Worm (Caenorhabditis elegans) whole organism, L3 larva: ENCODE measurements around the gene clec-72.

Source experiments
- R02D3.7 ChIP-seq: fragments of 150-350 bp; optimal IDR thresholded peaks from 2 replicates; lab custom pipeline; 2014; ENCODE audit warnings: missing biosample characterization, missing genetic modification characterization
- aly-2 ChIP-seq: fragments of 150-350 bp; optimal IDR thresholded peaks from 2 replicates; lab custom pipeline; 2014; ENCODE audit warnings: missing biosample characterization, missing genetic modification characterization
- ama-1 ChIP-seq: fragments of 150-350 bp; optimal IDR thresholded peaks from 2 replicates; lab custom pipeline; 2018
- ceh-28 ChIP-seq: fragments of 150-350 bp; optimal IDR thresholded peaks from 2 replicates; lab custom pipeline; 2014; ENCODE audit warnings: missing biosample characterization, missing genetic modification reagents, missing genetic modification characterization
- ceh-82 ChIP-seq: fragments of 150-350 bp; optimal IDR thresholded peaks from 2 replicates; lab custom pipeline; 2014; ENCODE audit warnings: missing biosample characterization, missing genetic modification characterization
- ceh-9 ChIP-seq: sonication (generic microtip); optimal IDR thresholded peaks from 2 replicates; lab custom pipeline; 2018; ENCODE audit warnings: missing biosample characterization, missing genetic modification characterization
- daf-12 ChIP-seq: fragments of 150-350 bp; optimal IDR thresholded peaks from 2 replicates; lab custom pipeline; 2014; ENCODE audit warnings: missing biosample characterization, missing genetic modification reagents, missing genetic modification characterization
- egl-27 ChIP-seq: sonication (generic microtip); optimal IDR thresholded peaks from 4 replicates; lab custom pipeline; 2017; ENCODE audit warnings: missing biosample characterization, missing genetic modification reagents, missing genetic modification characterization
- egl-5 ChIP-seq: fragments of 150-350 bp; optimal IDR thresholded peaks from 2 replicates; lab custom pipeline; 2017; ENCODE audit warnings: missing biosample characterization, missing genetic modification reagents, missing genetic modification characterization, inconsistent platforms
- elt-1 ChIP-seq: fragments of 150-350 bp; optimal IDR thresholded peaks from 2 replicates; lab custom pipeline; 2014; ENCODE audit warnings: missing biosample characterization, missing genetic modification characterization
- elt-2 ChIP-seq: sonication (generic microtip); optimal IDR thresholded peaks from 2 replicates; lab custom pipeline; 2016; ENCODE audit warnings: missing genetic modification reagents, mild to moderate bottlenecking, missing genetic modification characterization, missing compliant biosample characterization
- elt-3 ChIP-seq, 3 experiments: fragments of 150-350 bp in 1 of 3; sonication (generic microtip) in 2 of 3; optimal IDR thresholded peaks; 2 replicates in 2 of 3; 4 replicates in 1 of 3; lab custom pipeline; 2014 to 2017; ENCODE audit warnings: missing biosample characterization in 3 of 3, missing genetic modification characterization in 3 of 3
- eor-1 ChIP-seq, 2 experiments: fragments of 150-350 bp; optimal IDR thresholded peaks; 2 replicates each; lab custom pipeline; 2014 to 2018; ENCODE audit warnings: missing biosample characterization in 2 of 2, missing genetic modification characterization in 2 of 2
- fkh-10 ChIP-seq: sonication (generic microtip); optimal IDR thresholded peaks from 2 replicates; lab custom pipeline; 2017; ENCODE audit warnings: missing biosample characterization, missing genetic modification reagents, missing genetic modification characterization
- fos-1 ChIP-seq: fragments of 150-350 bp; optimal IDR thresholded peaks from 2 replicates; lab custom pipeline; 2014; ENCODE audit warnings: missing biosample characterization, missing genetic modification characterization
- hmg-11 ChIP-seq: sonication (generic microtip); optimal IDR thresholded peaks from 2 replicates; lab custom pipeline; 2016; ENCODE audit warnings: missing genetic modification characterization, missing compliant biosample characterization
- jun-1 ChIP-seq: fragments of 150-350 bp; optimal IDR thresholded peaks from 2 replicates; lab custom pipeline; 2014; ENCODE audit warnings: missing biosample characterization, missing genetic modification reagents, missing genetic modification characterization
- lin-15B ChIP-seq: fragments of 150-350 bp; optimal IDR thresholded peaks from 2 replicates; lab custom pipeline; 2014; ENCODE audit warnings: missing biosample characterization, missing genetic modification characterization
- lin-39 ChIP-seq: fragments of 150-350 bp; optimal IDR thresholded peaks from 2 replicates; lab custom pipeline; 2018; ENCODE audit warnings: missing biosample characterization, missing genetic modification reagents, missing genetic modification characterization
- lsy-12 ChIP-seq: sonication (generic microtip); optimal IDR thresholded peaks from 2 replicates; lab custom pipeline; 2016; ENCODE audit warnings: mild to moderate bottlenecking, missing genetic modification characterization, missing compliant biosample characterization
- mml-1 ChIP-seq: fragments of 150-350 bp; sonication (generic microtip); optimal IDR thresholded peaks from 3 replicates; lab custom pipeline; 2014; ENCODE audit warnings: missing biosample characterization, missing genetic modification characterization
- nfya-1 ChIP-seq: sonication (generic microtip); optimal IDR thresholded peaks from 2 replicates; lab custom pipeline; 2017; ENCODE audit warnings: missing genetic modification characterization, mild to moderate bottlenecking, missing compliant biosample characterization, antibody characterized with exemption, moderate library complexity; ENCODE audit not compliant: insufficient read depth
- nhr-11 ChIP-seq: fragments of 150-350 bp; optimal IDR thresholded peaks from 2 replicates; lab custom pipeline; 2014; ENCODE audit warnings: missing biosample characterization, missing genetic modification characterization
- nhr-23 ChIP-seq: fragments of 150-350 bp; optimal IDR thresholded peaks from 2 replicates; lab custom pipeline; 2014; ENCODE audit warnings: missing biosample characterization, missing genetic modification reagents, missing genetic modification characterization
- nhr-237 ChIP-seq: fragments of 150-350 bp; optimal IDR thresholded peaks from 2 replicates; lab custom pipeline; 2014; ENCODE audit warnings: missing biosample characterization, missing genetic modification characterization
- nhr-43 ChIP-seq: sonication (generic microtip); optimal IDR thresholded peaks from 2 replicates; lab custom pipeline; 2016; ENCODE audit warnings: mild to moderate bottlenecking, missing genetic modification characterization, missing compliant biosample characterization; ENCODE audit not compliant: poor library complexity, severe bottlenecking
- nhr-67 ChIP-seq: fragments of 150-350 bp; optimal IDR thresholded peaks from 2 replicates; lab custom pipeline; 2014; ENCODE audit warnings: missing biosample characterization, missing genetic modification characterization
- nhr-76 ChIP-seq: fragments of 150-350 bp; sonication (generic microtip); optimal IDR thresholded peaks from 5 replicates; lab custom pipeline; 2014; ENCODE audit warnings: missing biosample characterization, missing genetic modification characterization
- nhr-77 ChIP-seq: fragments of 150-350 bp; optimal IDR thresholded peaks from 2 replicates; lab custom pipeline; 2014; ENCODE audit warnings: missing biosample characterization, missing genetic modification characterization
- pha-4 ChIP-seq: fragments of 150-350 bp; optimal IDR thresholded peaks from 2 replicates; lab custom pipeline; 2014; ENCODE audit warnings: missing biosample characterization, missing genetic modification reagents, missing genetic modification characterization
- pqm-1 ChIP-seq: fragments of 150-350 bp; optimal IDR thresholded peaks from 2 replicates; lab custom pipeline; 2017; ENCODE audit warnings: missing biosample characterization, missing genetic modification characterization, inconsistent platforms
- snpc-4 ChIP-seq: fragments of 150-350 bp; optimal IDR thresholded peaks from 2 replicates; lab custom pipeline; 2014; ENCODE audit warnings: missing biosample characterization, missing genetic modification characterization
- tbx-2 ChIP-seq: sonication (generic microtip); optimal IDR thresholded peaks from 2 replicates; lab custom pipeline; 2016; ENCODE audit warnings: mild to moderate bottlenecking, missing genetic modification characterization, missing compliant biosample characterization
- unc-62 ChIP-seq: fragments of 150-350 bp; sonication (generic microtip); optimal IDR thresholded peaks from 4 replicates; lab custom pipeline; 2014; ENCODE audit warnings: missing biosample characterization, missing genetic modification reagents, missing genetic modification characterization
- zag-1 ChIP-seq: fragments of 150-350 bp; optimal IDR thresholded peaks from 2 replicates; lab custom pipeline; 2014; ENCODE audit warnings: missing biosample characterization, missing genetic modification characterization
- ztf-4 ChIP-seq: fragments of 150-350 bp; optimal IDR thresholded peaks from 2 replicates; lab custom pipeline; 2014; ENCODE audit warnings: missing biosample characterization, missing genetic modification characterization

The clec-72 gene

ce11 chrIV:3965013-3965412 lies 20.4 kb downstream of the clec-72 start, which contains the start of gene clec-76:
clec-76 (plus strand) TSS chrIV:3965246.
- TF ChIP-seq egl-5 (tag; lab: Kevin White, UChicago) (no peak), pqm-1 (tag; lab: Kevin White, UChicago) (peak; percentile 25), elt-2 (tag; lab: Kevin White, UChicago) (peak; percentile 63), nhr-237 (no peak)

- TF ChIP-seq fos-1 = no peak
- no peak for TF ChIP-seq R02D3.7 (tag; lab: Kevin White, UChicago)
- no peak for TF ChIP-seq daf-12 (tag; lab: Kevin White, UChicago)
- no peak for TF ChIP-seq elt-2 (tag; lab: Kevin White, UChicago)
- no peak for TF ChIP-seq egl-5 (tag; lab: Kevin White, UChicago)
- no peak for TF ChIP-seq tbx-2
- TF ChIP-seq nfya-1 (tag; lab: Kevin White, UChicago) = no peak
- no peak for TF ChIP-seq aly-2 (tag; lab: Kevin White, UChicago)
- TF ChIP-seq nhr-11 (tag; lab: Kevin White, UChicago) = no peak
- TF ChIP-seq lin-15B (tag; lab: Kevin White, UChicago) = no peak
- no peak for TF ChIP-seq snpc-4 (tag; lab: Kevin White, UChicago)
- no peak for TF ChIP-seq lsy-12 (tag; lab: Kevin White, UChicago)
- no peak for TF ChIP-seq ztf-4 (tag; lab: Kevin White, UChicago)
- no peak for TF ChIP-seq elt-3 (tag; optimal IDR thresholded peaks at IDR 0.05; lab: Kevin White, UChicago)
- TF ChIP-seq jun-1 (tag; lab: Kevin White, UChicago) = no peak
- no peak for TF ChIP-seq nhr-23
- TF ChIP-seq hmg-11 = no peak
- TF ChIP-seq zag-1 (tag; lab: Kevin White, UChicago) = no peak
These were observed 28.4 kb downstream of the clec-72 start, which contains the start of gene clec-79 for ce11 chrIV:3973049-3973448. clec-79 (plus strand) TSS chrIV:3973349.

- TF ChIP-seq nfya-1 (tag; lab: Kevin White, UChicago) = no peak
- no peak for TF ChIP-seq tbx-2
- no peak for TF ChIP-seq unc-62 (GFP tag; lab: Kevin White, UChicago)
- TF ChIP-seq eor-1 (tag; optimal IDR thresholded peaks at IDR 0.05; lab: Kevin White, UChicago) = no peak
- no peak for TF ChIP-seq elt-1
- no peak for TF ChIP-seq lin-39
These were observed 33.4 kb downstream of the clec-72 start, which contains the start of gene srh-220 for ce11 chrIV:3977965-3978523. srh-220 (minus strand) TSS chrIV:3978015.

- TF ChIP-seq eor-1 (tag; optimal IDR thresholded peaks at IDR 0.05; lab: Kevin White, UChicago) = no peak
These were observed 34.9 kb downstream of the clec-72 start, which contains the start of gene srh-222 for ce11 chrIV:3979525-3979924. srh-222 (plus strand) TSS chrIV:3979825.

ce11 chrIV:3981601-3982000 lies 37.0 kb downstream of the clec-72 start, which contains the start of gene srh-223:
srh-223 (plus strand) TSS chrIV:3981901.
- TF ChIP-seq nhr-77 = no peak
- no peak for TF ChIP-seq nhr-67 (tag; lab: Kevin White, UChicago)
- no peak for TF ChIP-seq nhr-237
- TF ChIP-seq elt-1 = no peak
- no peak for TF ChIP-seq unc-62 (GFP tag; lab: Kevin White, UChicago)
- no peak for TF ChIP-seq ceh-28 (tag; lab: Kevin White, UChicago)
- no peak for TF ChIP-seq pha-4
- TF ChIP-seq jun-1 (tag; lab: Kevin White, UChicago) = no peak
- TF ChIP-seq nfya-1 (tag; lab: Kevin White, UChicago) = no peak
- no peak for TF ChIP-seq ceh-9 (tag; lab: Kevin White, UChicago)
- no peak for TF ChIP-seq nhr-23
- TF ChIP-seq ama-1 (lab: Kevin White, UChicago) = no peak

- TF ChIP-seq egl-27 (no peak), zag-1 (tag; lab: Kevin White, UChicago) (no peak), nhr-237 (no peak), nhr-76 (no peak), mml-1 (no peak), pqm-1 (tag; lab: Kevin White, UChicago) (no peak), hmg-11 (no peak), fkh-10 (GFP tag; lab: Kevin White, UChicago) (no peak), lin-39 (no peak), elt-2 (tag; lab: Kevin White, UChicago) (no peak), egl-5 (tag; lab: Kevin White, UChicago) (no peak), pha-4 (no peak), fos-1 (no peak), ceh-82 (tag; lab: Kevin White, UChicago) (no peak), nhr-43 (tag; lab: Kevin White, UChicago) (no peak), ceh-28 (tag; lab: Kevin White, UChicago) (no peak), elt-1 (no peak), nhr-23 (no peak)
These were observed 43.5 kb downstream of the clec-72 start for ce11 chrIV:3988132-3988531.
